Fruit fly (Drosophila melanogaster) whole organism, prepupa: ENCODE measurements around the gene CG31787.

ENCODE experiments used
- Blimp-1 ChIP-seq: fragments of 200-800 bp; sonication (Bioruptor generic); optimal IDR thresholded peaks from 3 replicates; lab custom pipeline; 2017; ENCODE audit warnings: missing biosample characterization, missing genetic modification characterization, mild to moderate bottlenecking, moderate library complexity, missing genetic modification reagents
- CG10669 ChIP-seq: fragments of 200-800 bp; sonication (Bioruptor generic); optimal IDR thresholded peaks from 3 replicates; lab custom pipeline; 2018; ENCODE audit warnings: missing biosample characterization, mild to moderate bottlenecking, missing genetic modification characterization, moderate library complexity
- CG11294 ChIP-seq: fragments of 200-800 bp; sonication (Bioruptor generic); IDR thresholded peaks from 2 replicates; pipeline ENCODE4 v1.3.6; 2022; ENCODE audit warnings: missing biosample characterization, missing genetic modification characterization
- CG11762 ChIP-seq: fragments of 200-800 bp; sonication (Bioruptor generic); optimal IDR thresholded peaks from 3 replicates; lab custom pipeline; 2016; ENCODE audit warnings: missing biosample characterization, missing genetic modification characterization; ENCODE audit not compliant: insufficient read depth
- CG11902 ChIP-seq: fragments of 200-800 bp; sonication (Bioruptor generic); optimal IDR thresholded peaks from 3 replicates; lab custom pipeline; 2016; ENCODE audit warnings: missing biosample characterization, missing genetic modification characterization
- CG15336 ChIP-seq: fragments of 200-800 bp; sonication (Bioruptor generic); IDR thresholded peaks from 2 replicates; pipeline ENCODE4 v1.3.6; 2022; ENCODE audit warnings: missing biosample characterization, missing genetic modification characterization
- CG16779 ChIP-seq: fragments of 200-800 bp; sonication (Bioruptor generic); optimal IDR thresholded peaks from 3 replicates; lab custom pipeline; 2017; ENCODE audit warnings: missing biosample characterization, mild to moderate bottlenecking, missing genetic modification characterization
- CG3032 ChIP-seq: fragments of 200-800 bp; optimal IDR thresholded peaks from 2 replicates; lab custom pipeline; 2019; ENCODE audit warnings: missing biosample characterization, mild to moderate bottlenecking, missing genetic modification characterization, moderate library complexity
- CG3919 ChIP-seq: fragments of 200-800 bp; sonication (Bioruptor generic); optimal IDR thresholded peaks from 3 replicates; lab custom pipeline; 2016; ENCODE audit warnings: missing biosample characterization, missing genetic modification characterization
- CG4318 ChIP-seq: fragments of 200-800 bp; sonication (Bioruptor generic); optimal IDR thresholded peaks from 3 replicates; lab custom pipeline; 2017; ENCODE audit warnings: missing biosample characterization, mild to moderate bottlenecking, missing genetic modification characterization
- CG6163 ChIP-seq: fragments of 200-800 bp; sonication (Bioruptor generic); IDR thresholded peaks from 3 replicates; pipeline ENCODE4 v1.3.6; 2022; ENCODE audit warnings: missing biosample characterization, missing genetic modification characterization
- CG6276 ChIP-seq: fragments of 200-800 bp; sonication (Bioruptor generic); optimal IDR thresholded peaks from 2 replicates; lab custom pipeline; 2017; ENCODE audit warnings: missing biosample characterization, mild to moderate bottlenecking, missing genetic modification characterization
- CG6792 ChIP-seq: fragments of 200-800 bp; sonication (Bioruptor generic); optimal IDR thresholded peaks from 3 replicates; lab custom pipeline; 2016; ENCODE audit warnings: missing biosample characterization, missing genetic modification characterization
- CG6854 ChIP-seq: fragments of 200-800 bp; sonication (Bioruptor generic); optimal IDR thresholded peaks from 2 replicates; lab custom pipeline; 2017; ENCODE audit warnings: missing biosample characterization, mild to moderate bottlenecking, missing genetic modification characterization
- CG7368 ChIP-seq: fragments of 200-800 bp; sonication (Bioruptor generic); optimal IDR thresholded peaks from 3 replicates; lab custom pipeline; 2016; ENCODE audit warnings: missing biosample characterization, missing genetic modification characterization
- CG8119 ChIP-seq: fragments of 200-800 bp; sonication (Bioruptor generic); IDR thresholded peaks from 3 replicates; pipeline ENCODE4 v1.3.6; 2022; ENCODE audit warnings: missing biosample characterization, missing genetic modification characterization
- CG9139 ChIP-seq: fragments of 200-800 bp; sonication (Bioruptor generic); optimal IDR thresholded peaks from 3 replicates; lab custom pipeline; 2017; ENCODE audit warnings: missing biosample characterization, mild to moderate bottlenecking, missing genetic modification characterization
- Eip75B ChIP-seq: fragments of 200-800 bp; sonication (Bioruptor generic); optimal IDR thresholded peaks from 3 replicates; lab custom pipeline; 2016; ENCODE audit warnings: missing biosample characterization, missing genetic modification characterization
- Ets96B ChIP-seq: fragments of 200-800 bp; optimal IDR thresholded peaks from 2 replicates; lab custom pipeline; 2019; ENCODE audit warnings: missing biosample characterization, mild to moderate bottlenecking, missing genetic modification characterization, moderate library complexity
- Hr38 ChIP-seq: sonication (Bioruptor generic); optimal IDR thresholded peaks from 2 replicates; lab custom pipeline; 2016; ENCODE audit warnings: missing biosample characterization, missing genetic modification characterization
- Hr39 ChIP-seq: fragments of 200-800 bp; sonication (Bioruptor generic); optimal IDR thresholded peaks from 2 replicates; lab custom pipeline; 2016; ENCODE audit warnings: missing biosample characterization, missing genetic modification characterization
- Hr4 ChIP-seq: fragments of 200-800 bp; sonication (Bioruptor generic); optimal IDR thresholded peaks from 3 replicates; lab custom pipeline; 2016; ENCODE audit warnings: missing biosample characterization, missing genetic modification characterization
- Lpt ChIP-seq: fragments of 200-800 bp; sonication (Bioruptor generic); optimal IDR thresholded peaks from 3 replicates; lab custom pipeline; 2016; ENCODE audit warnings: missing biosample characterization, missing genetic modification characterization
- Met ChIP-seq: fragments of 200-800 bp; sonication (Bioruptor generic); optimal IDR thresholded peaks from 3 replicates; lab custom pipeline; 2016; ENCODE audit warnings: missing biosample characterization, missing genetic modification characterization
- OdsH ChIP-seq: fragments of 200-800 bp; sonication (Bioruptor generic); optimal IDR thresholded peaks from 3 replicates; lab custom pipeline; 2016; ENCODE audit warnings: missing biosample characterization, missing genetic modification characterization
- Smox ChIP-seq: fragments of 200-800 bp; sonication (Bioruptor generic); optimal IDR thresholded peaks from 3 replicates; lab custom pipeline; 2016; ENCODE audit warnings: missing biosample characterization, missing genetic modification characterization
- Sox102F ChIP-seq: fragments of 200-800 bp; sonication (Bioruptor generic); optimal IDR thresholded peaks from 2 replicates; lab custom pipeline; 2016; ENCODE audit warnings: missing biosample characterization, mild to moderate bottlenecking, missing genetic modification characterization
- Sox14 ChIP-seq: fragments of 200-800 bp; sonication (Bioruptor generic); optimal IDR thresholded peaks from 3 replicates; lab custom pipeline; 2016; ENCODE audit warnings: missing biosample characterization, missing genetic modification characterization
- Sox15 ChIP-seq: fragments of 200-800 bp; sonication (Bioruptor generic); optimal IDR thresholded peaks from 3 replicates; lab custom pipeline; 2016; ENCODE audit warnings: missing biosample characterization, missing genetic modification characterization
- achi ChIP-seq: fragments of 200-800 bp; sonication (Bioruptor generic); optimal IDR thresholded peaks from 3 replicates; lab custom pipeline; 2016; ENCODE audit warnings: missing biosample characterization, missing genetic modification characterization
- cyc ChIP-seq: fragments of 200-800 bp; sonication (Bioruptor generic); optimal IDR thresholded peaks from 3 replicates; lab custom pipeline; 2016; ENCODE audit warnings: missing biosample characterization, missing genetic modification characterization
- dac ChIP-seq: fragments of 200-800 bp; sonication (Bioruptor generic); optimal IDR thresholded peaks from 2 replicates; lab custom pipeline; 2017; ENCODE audit warnings: missing biosample characterization, mild to moderate bottlenecking, missing genetic modification characterization
- dsx ChIP-seq: fragments of 200-800 bp; optimal IDR thresholded peaks from 3 replicates; lab custom pipeline; 2019; ENCODE audit warnings: missing biosample characterization, mild to moderate bottlenecking, missing genetic modification characterization, moderate library complexity; ENCODE audit not compliant: poor library complexity, severe bottlenecking
- eg ChIP-seq: fragments of 200-800 bp; sonication (Bioruptor generic); IDR thresholded peaks from 3 replicates; pipeline ENCODE4 v1.3.6; 2022; ENCODE audit warnings: missing biosample characterization, missing genetic modification characterization
- esn ChIP-seq: fragments of 200-800 bp; sonication (Bioruptor generic); optimal IDR thresholded peaks from 2 replicates; lab custom pipeline; 2016; ENCODE audit warnings: missing biosample characterization, mild to moderate bottlenecking, missing genetic modification characterization, moderate library complexity
- fd59A ChIP-seq: fragments of 200-800 bp; sonication (Bioruptor generic); optimal IDR thresholded peaks from 2 replicates; lab custom pipeline; 2017; ENCODE audit warnings: missing biosample characterization, mild to moderate bottlenecking, missing genetic modification characterization, missing genetic modification reagents
- fd85E ChIP-seq: fragments of 200-800 bp; sonication (Bioruptor generic); optimal IDR thresholded peaks from 3 replicates; lab custom pipeline; 2016; ENCODE audit warnings: missing biosample characterization, missing genetic modification characterization
- fkh ChIP-seq: fragments of 200-800 bp; sonication (Bioruptor generic); optimal IDR thresholded peaks from 3 replicates; lab custom pipeline; 2017; ENCODE audit warnings: missing biosample characterization, mild to moderate bottlenecking, missing genetic modification characterization, moderate library complexity
- net ChIP-seq: fragments of 200-800 bp; sonication (Bioruptor generic); optimal IDR thresholded peaks from 3 replicates; lab custom pipeline; 2016; ENCODE audit warnings: missing biosample characterization, missing genetic modification characterization
- pdm3 ChIP-seq: fragments of 200-800 bp; sonication (Bioruptor generic); optimal IDR thresholded peaks from 3 replicates; lab custom pipeline; 2016; ENCODE audit warnings: missing biosample characterization, missing genetic modification characterization
- salr ChIP-seq, 2 experiments: fragments of 200-800 bp; sonication (Bioruptor generic); optimal IDR thresholded peaks; 3 replicates each; lab custom pipeline; 2016 to 2018; ENCODE audit warnings: missing biosample characterization in 2 of 2, missing genetic modification characterization in 2 of 2, mild to moderate bottlenecking in 1 of 2
- spab ChIP-seq: fragments of 200-800 bp; sonication (Bioruptor generic); optimal IDR thresholded peaks from 2 replicates; lab custom pipeline; 2017; ENCODE audit warnings: missing biosample characterization, mild to moderate bottlenecking, missing genetic modification characterization, missing genetic modification reagents
- ss ChIP-seq, 2 experiments: fragments of 200-800 bp; sonication (Bioruptor generic); optimal IDR thresholded peaks; 2 replicates in 1 of 2; 3 replicates in 1 of 2; lab custom pipeline; 2017 to 2018; ENCODE audit warnings: mild to moderate bottlenecking in 2 of 2, missing biosample characterization in 2 of 2, missing genetic modification characterization in 2 of 2, moderate library complexity in 1 of 2
- svp ChIP-seq: fragments of 200-800 bp; sonication (Bioruptor generic); peaks from one replicate; lab custom pipeline; 2016; ENCODE audit warnings: missing biosample characterization, missing genetic modification characterization
- topi ChIP-seq: fragments of 200-800 bp; sonication (Bioruptor generic); optimal IDR thresholded peaks from 3 replicates; lab custom pipeline; 2016; ENCODE audit warnings: missing biosample characterization, missing genetic modification characterization
- vri ChIP-seq: fragments of 200-800 bp; sonication (Bioruptor generic); optimal IDR thresholded peaks from 3 replicates; lab custom pipeline; 2016; ENCODE audit warnings: missing biosample characterization, mild to moderate bottlenecking, missing genetic modification characterization

The CG31787 gene

dm6 chr2L:18328737-18329136 lies 43.2 kb upstream of the CG31787 start (continued):
- TF ChIP-seq cyc, result peak; percentile 7
- peak; percentile 53 for TF ChIP-seq Ets96B (tag; lab: Kevin White, UChicago)
- TF ChIP-seq salr (GFP tag; optimal IDR thresholded peaks at IDR 0.05; lab: Kevin White, UChicago), result peak in 1 of 2 experiments; percentile 13
- TF ChIP-seq fkh, result no peak
- TF ChIP-seq Hr38 (GFP tag; lab: Kevin White, UChicago), result no peak
- peak; percentile 60 for TF ChIP-seq dac
- peak; percentile 25 for TF ChIP-seq Sox102F (GFP tag; lab: Kevin White, UChicago)
- peak; percentile 88 for TF ChIP-seq CG6163 (GFP tag; lab: Robert Waterston, UW)
- TF ChIP-seq ss (GFP tag; optimal IDR thresholded peaks at IDR 0.05; lab: Kevin White, UChicago), result no peak
- TF ChIP-seq achi, result peak; percentile 53
- TF ChIP-seq CG11902 (GFP tag; lab: Kevin White, UChicago), result no peak
- peak; percentile 51 for TF ChIP-seq net
- peak; percentile 37 for TF ChIP-seq Smox (GFP tag; lab: Kevin White, UChicago)
- peak; percentile 45 for TF ChIP-seq Met
- TF ChIP-seq Hr4 (GFP tag; lab: Kevin White, UChicago), result peak; percentile 87
- TF ChIP-seq CG3919 (GFP tag; lab: Kevin White, UChicago), result peak; percentile 57
- peak; percentile 80 for TF ChIP-seq Lpt
- no peak for TF ChIP-seq Blimp-1 (GFP tag; lab: Kevin White, UChicago)
- no peak for TF ChIP-seq fd85E (GFP tag; lab: Kevin White, UChicago)
- peak; percentile 21 for TF ChIP-seq CG3032 (tag; lab: Kevin White, UChicago)
- TF ChIP-seq CG8119 (GFP tag; lab: Robert Waterston, UW), result peak; percentile 74; the same call in 2 of the 3 replicates
- TF ChIP-seq, all 60 proteins: peak for 47

DNA sequence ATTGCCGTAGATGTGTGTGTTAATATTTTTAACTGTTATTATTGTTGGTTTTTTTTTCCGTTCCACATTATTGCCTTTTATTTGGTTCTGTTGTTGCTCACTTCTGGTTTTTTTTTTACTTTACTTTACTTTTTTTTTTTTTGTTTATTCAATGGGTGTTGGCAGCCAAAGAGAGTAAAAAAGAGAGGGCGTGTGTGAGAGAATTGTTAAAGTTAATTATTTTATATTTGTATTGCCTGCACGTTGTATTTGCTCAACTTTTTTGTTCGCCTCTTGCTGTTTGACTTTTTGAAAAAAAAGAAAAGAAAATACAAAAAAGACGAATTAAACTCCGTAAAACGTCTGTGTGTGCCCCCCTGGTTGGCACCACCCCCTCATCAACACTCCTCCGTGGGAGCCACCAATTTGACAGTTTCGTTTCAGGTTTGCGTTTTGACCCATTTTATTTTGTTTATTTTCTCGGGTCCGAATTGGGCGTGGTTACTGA lies 42.1 kb upstream of the CG31787 start:
- peak; percentile 79 for TF ChIP-seq CG10669
- peak; percentile 89 for TF ChIP-seq fkh
- peak; percentile 49 for TF ChIP-seq fd85E (GFP tag; lab: Kevin White, UChicago)
- no peak for TF ChIP-seq Sox15 (GFP tag; lab: Kevin White, UChicago)
- peak; percentile 71 for TF ChIP-seq achi
- peak; percentile 65 for TF ChIP-seq CG15336 (GFP tag; lab: Robert Waterston, UW)
- peak; percentile 40 for TF ChIP-seq Blimp-1 (GFP tag; lab: Kevin White, UChicago)
- TF ChIP-seq CG6163 (GFP tag; lab: Robert Waterston, UW), result peak; percentile 90
- TF ChIP-seq CG6854, result peak; percentile 83
- peak; percentile 70 for TF ChIP-seq Met
- TF ChIP-seq vri (GFP tag; lab: Kevin White, UChicago), result peak; percentile 78
- TF ChIP-seq cyc, result peak; percentile 4
- TF ChIP-seq eg (GFP tag; lab: Robert Waterston, UW), result peak; percentile 80; the same call in 2 of the 3 replicates
- peak; percentile 53 for TF ChIP-seq OdsH (GFP tag; lab: Kevin White, UChicago)
- no peak for TF ChIP-seq CG11294
- peak; percentile 55 for TF ChIP-seq esn (GFP tag; lab: Kevin White, UChicago)
- peak; percentile 75 for TF ChIP-seq CG16779 (tag; lab: Kevin White, UChicago)
- peak; percentile 67 for TF ChIP-seq pdm3 (GFP tag; lab: Kevin White, UChicago)
- peak; percentile 62 for TF ChIP-seq CG6792 (GFP tag; lab: Kevin White, UChicago)
- peak; percentile 77 for TF ChIP-seq CG3032 (tag; lab: Kevin White, UChicago)
- peak; percentile 74 for TF ChIP-seq Sox102F (GFP tag; lab: Kevin White, UChicago)
- no peak for TF ChIP-seq CG11902 (GFP tag; lab: Kevin White, UChicago)
- TF ChIP-seq dac, result no peak
- TF ChIP-seq Ets96B (tag; lab: Kevin White, UChicago), result peak; percentile 80
- TF ChIP-seq CG9139 (GFP tag; lab: Kevin White, UChicago), result peak; percentile 94
- peak; percentile 80 for TF ChIP-seq CG6276 (GFP tag; lab: Kevin White, UChicago)
- peak; percentile 88 for TF ChIP-seq net
- TF ChIP-seq Sox14 (GFP tag; lab: Kevin White, UChicago), result peak; percentile 46
- peak; percentile 46 to 74 for TF ChIP-seq salr (GFP tag; optimal IDR thresholded peaks at IDR 0.05; lab: Kevin White, UChicago)
- peak; percentile 46 for TF ChIP-seq CG11762 (GFP tag; lab: Kevin White, UChicago)
- peak; percentile 5 for TF ChIP-seq Hr39 (GFP tag; lab: Kevin White, UChicago)
- peak; percentile 5 for TF ChIP-seq Lpt
- TF ChIP-seq CG7368, result peak; percentile 62
- peak; percentile 52 for TF ChIP-seq svp (GFP tag; lab: Kevin White, UChicago)
- TF ChIP-seq CG8119 (GFP tag; lab: Robert Waterston, UW), result peak; percentile 76
- peak; percentile 87 for TF ChIP-seq spab (GFP tag; lab: Kevin White, UChicago)
- peak; percentile 81 for TF ChIP-seq dsx
- TF ChIP-seq Hr4 (GFP tag; lab: Kevin White, UChicago), result peak; percentile 28
- TF ChIP-seq CG4318 (GFP tag; lab: Kevin White, UChicago), result no peak
- peak; percentile 66 for TF ChIP-seq Eip75B (GFP tag; lab: Kevin White, UChicago)
- peak; percentile 57 for TF ChIP-seq topi (GFP tag; lab: Kevin White, UChicago)
- peak; percentile 40 for TF ChIP-seq fd59A (GFP tag; lab: Kevin White, UChicago)
- TF ChIP-seq CG3919 (GFP tag; lab: Kevin White, UChicago), result peak; percentile 55
